Worm (Caenorhabditis elegans): ENCODE data around the gene cls-2.

DNA sequence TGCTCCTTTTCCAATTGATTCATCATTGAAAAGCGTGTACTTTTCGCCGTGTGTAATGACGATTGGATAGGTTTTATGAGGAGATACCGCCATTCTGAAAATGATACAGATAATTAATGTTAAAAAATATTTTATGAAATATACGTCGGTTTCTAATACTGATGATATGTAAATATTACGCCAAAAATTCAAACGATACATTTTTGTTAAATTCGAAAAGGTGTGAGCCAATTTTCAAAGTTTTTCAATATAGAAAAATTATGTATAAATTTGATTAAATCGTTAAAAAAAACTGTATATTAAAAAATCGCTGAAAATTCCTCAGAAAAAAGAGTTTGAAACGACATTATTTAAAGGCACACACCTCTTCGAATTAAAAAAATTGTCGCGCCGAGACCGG, 4.2 kb upstream of the cls-2 start, which contains the start of gene ikke-1:
- TF ChIP-seq snpc-4 (GFP tag; optimal IDR thresholded peaks at IDR 0.05), result no peak
- TF ChIP-seq snpc-4 (tag; optimal IDR thresholded peaks at IDR 0.05), result no peak
- no peak for TF ChIP-seq nfya-1 (tag; optimal IDR thresholded peaks at IDR 0.05; ENCODE audit: borderline replicate concordance, insufficient read depth)
- TF ChIP-seq F22D6.2 (tag; optimal IDR thresholded peaks at IDR 0.05), result no peak
- TF ChIP-seq sea-2 (GFP tag; IDR thresholded peaks at IDR 0.05), result no peak
- no peak for TF ChIP-seq egrh-3 (GFP tag; IDR thresholded peaks at IDR 0.05)
- no peak for TF ChIP-seq ets-4 (GFP tag; optimal IDR thresholded peaks at IDR 0.05)
- TF ChIP-seq aptf-2 (GFP tag; conservative IDR thresholded peaks at IDR 0.05), result no peak
- no peak for TF ChIP-seq ztf-28 (GFP tag; IDR thresholded peaks at IDR 0.05)
- TF ChIP-seq F39B2.1 (GFP tag; IDR thresholded peaks at IDR 0.05), result no peak
